Worm (Caenorhabditis elegans) whole organism, L2 larva: Measurements from ENCODE around the gene ncs-7.

Experiments
- R02D3.7 ChIP-seq: fragments of 150-350 bp; optimal IDR thresholded peaks from 2 replicates; lab custom pipeline; 2014; ENCODE audit warnings: missing biosample characterization, missing genetic modification characterization
- aly-2 ChIP-seq: fragments of 150-350 bp; optimal IDR thresholded peaks from 2 replicates; lab custom pipeline; 2014; ENCODE audit warnings: missing biosample characterization, missing genetic modification characterization
- ama-1 ChIP-seq: fragments of 150-350 bp; optimal IDR thresholded peaks from 2 replicates; lab custom pipeline; 2018; ENCODE audit warnings: inconsistent platforms
- ceh-82 ChIP-seq: fragments of 150-350 bp; optimal IDR thresholded peaks from 2 replicates; lab custom pipeline; 2014; ENCODE audit warnings: missing biosample characterization, missing genetic modification characterization
- fos-1 ChIP-seq: fragments of 150-350 bp; optimal IDR thresholded peaks from 2 replicates; lab custom pipeline; 2014; ENCODE audit warnings: missing biosample characterization, missing genetic modification characterization
- mab-5 ChIP-seq: fragments of 150-350 bp; optimal IDR thresholded peaks from 2 replicates; lab custom pipeline; 2014; ENCODE audit warnings: missing biosample characterization, missing genetic modification characterization
- nhr-11 ChIP-seq: fragments of 150-350 bp; optimal IDR thresholded peaks from 2 replicates; lab custom pipeline; 2014; ENCODE audit warnings: missing biosample characterization, missing genetic modification characterization
- nhr-77 ChIP-seq: fragments of 150-350 bp; optimal IDR thresholded peaks from 2 replicates; lab custom pipeline; 2014; ENCODE audit warnings: missing biosample characterization, missing genetic modification characterization
- peb-1 ChIP-seq: fragments of 150-350 bp; optimal IDR thresholded peaks from 2 replicates; lab custom pipeline; 2014; ENCODE audit warnings: missing biosample characterization, missing genetic modification characterization
- zag-1 ChIP-seq: fragments of 150-350 bp; optimal IDR thresholded peaks from 2 replicates; lab custom pipeline; 2014; ENCODE audit warnings: missing biosample characterization, missing genetic modification characterization
- ztf-11 ChIP-seq: sonication (generic microtip); optimal IDR thresholded peaks from 2 replicates; lab custom pipeline; 2017; ENCODE audit warnings: missing biosample characterization, missing genetic modification characterization
- ztf-4 ChIP-seq: fragments of 150-350 bp; optimal IDR thresholded peaks from 2 replicates; lab custom pipeline; 2014; ENCODE audit warnings: missing biosample characterization, missing genetic modification characterization

DNA sequence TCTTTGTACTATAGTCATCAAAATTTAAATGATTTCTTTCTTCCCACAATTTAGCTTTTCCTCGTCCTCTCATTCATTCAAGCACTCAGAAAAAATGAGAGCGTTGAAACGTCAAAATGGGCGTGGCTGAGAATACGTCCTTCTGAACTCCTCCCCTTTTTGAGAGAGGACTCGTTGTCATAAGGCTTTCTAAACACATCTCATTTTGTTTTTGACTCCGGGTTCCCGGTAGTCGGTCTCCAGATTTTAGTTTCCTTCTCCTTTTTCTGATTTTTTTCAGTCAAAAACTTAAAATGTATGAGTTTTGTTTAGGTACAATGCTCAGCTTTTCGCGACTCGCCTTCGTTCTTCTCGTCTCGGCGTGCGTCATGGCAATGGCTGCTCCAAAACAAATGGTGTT lies 47.8 kb downstream of the ncs-7 start, which contains the start of gene nlp-6:
- TF ChIP-seq mab-5 (tag; lab: Kevin White, UChicago) (no peak), peb-1 (tag; lab: Kevin White, UChicago) (no peak), aly-2 (no peak), ama-1 (no peak), ceh-82 (tag; lab: Kevin White, UChicago) (no peak), ztf-4 (no peak), zag-1 (tag; lab: Kevin White, UChicago) (no peak), ztf-11 (no peak), R02D3.7 (tag; lab: Kevin White, UChicago) (no peak), nhr-77 (tag; lab: Kevin White, UChicago) (no peak), fos-1 (tag; lab: Kevin White, UChicago) (no peak), nhr-11 (tag; lab: Kevin White, UChicago) (no peak)
